Fruit fly (Drosophila melanogaster) whole organism, wandering third instar larva: ENCODE data around the gene ben.

Source experiments
- CG32264 ChIP-seq: fragments of 200-800 bp; sonication (Bioruptor generic); optimal IDR thresholded peaks from 2 replicates; lab custom pipeline; 2016; ENCODE audit warnings: missing biosample characterization, missing genetic modification characterization
- CG9705 ChIP-seq: fragments of 200-800 bp; sonication (Bioruptor generic); optimal IDR thresholded peaks from 2 replicates; lab custom pipeline; 2018; ENCODE audit warnings: missing biosample characterization, mild to moderate bottlenecking, missing genetic modification characterization
- CrebA ChIP-seq: fragments of 200-800 bp; sonication (Bioruptor generic); optimal IDR thresholded peaks from 2 replicates; lab custom pipeline; 2016; ENCODE audit warnings: missing biosample characterization, mild to moderate bottlenecking, missing genetic modification characterization, borderline replicate concordance
- HLH106 ChIP-seq: fragments of 200-800 bp; optimal IDR thresholded peaks from 3 replicates; lab custom pipeline; 2019; ENCODE audit warnings: missing biosample characterization, mild to moderate bottlenecking, missing genetic modification characterization, moderate library complexity
- Hr78 ChIP-seq: fragments of >200 bp; optimal IDR thresholded peaks from 2 replicates; lab custom pipeline; 2017; ENCODE audit warnings: missing biosample characterization, missing genetic modification characterization
- Hr83 ChIP-seq: fragments of 200-300 bp; sonication (Bioruptor generic); optimal IDR thresholded peaks from 2 replicates; lab custom pipeline; 2016; ENCODE audit warnings: missing biosample characterization, mild to moderate bottlenecking, missing genetic modification characterization, moderate library complexity; ENCODE audit not compliant: poor library complexity, severe bottlenecking
- N ChIP-seq: fragments of >200 bp; optimal IDR thresholded peaks from 2 replicates; lab custom pipeline; 2018; ENCODE audit warnings: missing biosample characterization, missing external identifiers, missing genetic modification characterization
- OdsH ChIP-seq: fragments of 200-800 bp; sonication (Bioruptor generic); optimal IDR thresholded peaks from 2 replicates; lab custom pipeline; 2016; ENCODE audit warnings: missing biosample characterization, mild to moderate bottlenecking, missing genetic modification characterization
- Rel ChIP-seq, 2 experiments: fragments of 200-800 bp; sonication (Bioruptor generic) in 1 of 2; optimal IDR thresholded peaks; 2 replicates in 1 of 2; 3 replicates in 1 of 2; lab custom pipeline; 2016 to 2019; ENCODE audit warnings: mild to moderate bottlenecking in 2 of 2, missing biosample characterization in 2 of 2, missing genetic modification characterization in 2 of 2, moderate library complexity in 1 of 2
- Sp1 ChIP-seq: fragments of 200-800 bp; sonication (Bioruptor generic); optimal IDR thresholded peaks from 3 replicates; lab custom pipeline; 2019; ENCODE audit warnings: missing biosample characterization, mild to moderate bottlenecking, missing genetic modification characterization, moderate library complexity
- Vsx2 ChIP-seq: fragments of 200-300, 225-300 bp; sonication (Bioruptor generic); optimal IDR thresholded peaks from 2 replicates; lab custom pipeline; 2018; ENCODE audit warnings: missing biosample characterization, missing genetic modification characterization; ENCODE audit not compliant: partially characterized antibody
- br ChIP-seq: fragments of 200-800 bp; sonication (Bioruptor generic); optimal IDR thresholded peaks from 2 replicates; lab custom pipeline; 2016; ENCODE audit warnings: missing biosample characterization, missing genetic modification characterization
- brk ChIP-seq: fragments of 200-800 bp; sonication (Bioruptor generic); optimal IDR thresholded peaks from 2 replicates; lab custom pipeline; 2016; ENCODE audit warnings: missing biosample characterization, mild to moderate bottlenecking, missing genetic modification characterization
- dl ChIP-seq, 2 experiments: fragments of 175-275, 200-275 bp in 1 of 2; fragments of 200-275 bp in 1 of 2; sonication (Bioruptor generic); optimal IDR thresholded peaks; lab custom pipeline; 2018; ENCODE audit warnings: mild to moderate bottlenecking in 2 of 2, missing biosample characterization in 2 of 2, missing genetic modification characterization in 2 of 2, moderate library complexity in 2 of 2; ENCODE audit not compliant: partially characterized antibody in 2 of 2, insufficient read depth in 1 of 2
- dmrt93B ChIP-seq: fragments of 200-800 bp; sonication (Bioruptor generic); optimal IDR thresholded peaks from 2 replicates; lab custom pipeline; 2018; ENCODE audit warnings: missing biosample characterization, mild to moderate bottlenecking, missing genetic modification characterization
- dsf ChIP-seq: sonication (Bioruptor generic); optimal IDR thresholded peaks from 2 replicates; lab custom pipeline; 2016; ENCODE audit warnings: missing biosample characterization, missing genetic modification characterization, borderline replicate concordance
- ey ChIP-seq: fragments of 200-800 bp; sonication (Bioruptor generic); optimal IDR thresholded peaks from 2 replicates; lab custom pipeline; 2016; ENCODE audit warnings: missing biosample characterization, missing genetic modification characterization
- foxo ChIP-seq, 2 experiments: fragments of 200-800 bp; sonication (Bioruptor generic); optimal IDR thresholded peaks; 2 replicates in 1 of 2; 3 replicates in 1 of 2; lab custom pipeline; 2016 to 2017; ENCODE audit warnings: missing biosample characterization in 2 of 2, missing genetic modification characterization in 2 of 2
- fru ChIP-seq: fragments of 200-800 bp; sonication (Bioruptor generic); optimal IDR thresholded peaks from 3 replicates; lab custom pipeline; 2016; ENCODE audit warnings: missing biosample characterization, mild to moderate bottlenecking, missing genetic modification characterization
- h ChIP-seq: fragments of 200-800 bp; sonication (Bioruptor generic); optimal IDR thresholded peaks from 3 replicates; lab custom pipeline; 2016; ENCODE audit warnings: missing biosample characterization, mild to moderate bottlenecking, missing genetic modification characterization
- jim ChIP-seq: fragments of 175-275, 200-325 bp; sonication (Bioruptor generic); optimal IDR thresholded peaks from 2 replicates; lab custom pipeline; 2016; ENCODE audit warnings: missing biosample characterization, mild to moderate bottlenecking, missing genetic modification characterization
- psq ChIP-seq: fragments of 200-800 bp; sonication (Bioruptor generic); optimal IDR thresholded peaks from 3 replicates; lab custom pipeline; 2017; ENCODE audit warnings: missing biosample characterization, mild to moderate bottlenecking, missing genetic modification characterization, moderate library complexity
- sage ChIP-seq: fragments of 200-800 bp; sonication (Bioruptor generic); optimal IDR thresholded peaks from 2 replicates; lab custom pipeline; 2016; ENCODE audit warnings: missing biosample characterization, mild to moderate bottlenecking, missing genetic modification characterization
- sv ChIP-seq: fragments of 200-800 bp; sonication (Bioruptor generic); optimal IDR thresholded peaks from 3 replicates; lab custom pipeline; 2016; ENCODE audit warnings: missing biosample characterization, missing genetic modification characterization
- tai ChIP-seq: sonication (Bioruptor generic); optimal IDR thresholded peaks from 2 replicates; lab custom pipeline; 2016; ENCODE audit warnings: missing biosample characterization, missing genetic modification characterization
- usp ChIP-seq: fragments of >200 bp; optimal IDR thresholded peaks from 2 replicates; lab custom pipeline; 2017; ENCODE audit warnings: missing biosample characterization, missing genetic modification characterization
- woc ChIP-seq: sonication (Bioruptor generic); optimal IDR thresholded peaks from 2 replicates; lab custom pipeline; 2016; ENCODE audit warnings: missing biosample characterization, mild to moderate bottlenecking, missing genetic modification characterization

Gene ben

dm6 chrX:14015445-14015720 is 19.2 kb downstream of the ben start:
- no peak for TF ChIP-seq CG32264
- TF ChIP-seq dmrt93B (GFP tag; lab: Kevin White, UChicago), result no peak
- TF ChIP-seq sage (GFP tag; lab: Kevin White, UChicago), result no peak
- TF ChIP-seq CG9705 (GFP tag; lab: Kevin White, UChicago), result no peak
- TF ChIP-seq h (GFP tag; lab: Kevin White, UChicago), result no peak
- no peak for TF ChIP-seq Hr78 (GFP tag; lab: Kevin White, UChicago)
- TF ChIP-seq Sp1 (GFP tag; lab: Kevin White, UChicago), result no peak
- TF ChIP-seq dl (GFP tag; optimal IDR thresholded peaks at IDR 0.05; lab: Kevin White, UChicago; ENCODE audit: insufficient read depth in 1 of 2, partially characterized antibody in 2 of 2), result no peak
- no peak for TF ChIP-seq dsf (GFP tag; lab: Kevin White, UChicago)
- no peak for TF ChIP-seq ey
- TF ChIP-seq jim, result no peak
- no peak for TF ChIP-seq Hr83 (GFP tag; lab: Kevin White, UChicago)
- TF ChIP-seq woc (GFP tag; lab: Kevin White, UChicago), result no peak
- TF ChIP-seq OdsH (GFP tag; lab: Kevin White, UChicago), result no peak
- TF ChIP-seq, all 38 proteins: peak for 0

DNA sequence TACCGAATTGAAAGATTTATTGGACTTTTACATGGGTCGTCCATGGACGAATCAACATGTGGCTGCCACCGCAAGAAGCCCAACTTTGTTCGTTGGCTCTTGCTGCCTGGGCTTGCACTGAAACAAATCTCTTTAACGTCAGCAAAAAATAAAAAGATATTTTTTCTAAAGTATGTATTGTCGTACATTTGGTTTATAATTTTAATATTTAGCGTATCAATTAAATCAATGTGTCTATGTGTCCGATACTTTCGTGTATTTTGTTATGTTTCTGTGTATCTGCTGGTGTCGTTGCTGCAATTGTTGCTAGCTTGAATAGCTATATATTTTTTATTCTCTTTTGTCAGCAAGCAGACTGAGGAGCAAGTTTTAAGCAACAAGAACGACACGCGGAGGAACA is 21.3 kb downstream of the ben start:
- no peak for TF ChIP-seq dl (GFP tag; optimal IDR thresholded peaks at IDR 0.05; lab: Kevin White, UChicago; ENCODE audit: insufficient read depth in 1 of 2, partially characterized antibody in 2 of 2)
- no peak for TF ChIP-seq h (GFP tag; lab: Kevin White, UChicago)
- no peak for TF ChIP-seq CG32264
- TF ChIP-seq Vsx2 (GFP tag; lab: Kevin White, UChicago), result no peak
- no peak for TF ChIP-seq sage (GFP tag; lab: Kevin White, UChicago)
- TF ChIP-seq Sp1 (GFP tag; lab: Kevin White, UChicago), result no peak
- TF ChIP-seq tai (GFP tag; lab: Kevin White, UChicago), result no peak
- no peak for TF ChIP-seq ey
- TF ChIP-seq dsf (GFP tag; lab: Kevin White, UChicago), result no peak
- TF ChIP-seq Hr78 (GFP tag; lab: Kevin White, UChicago), result no peak
- no peak for TF ChIP-seq psq (GFP tag; lab: Kevin White, UChicago)
- TF ChIP-seq CG9705 (GFP tag; lab: Kevin White, UChicago), result no peak
- no peak for TF ChIP-seq sv (GFP tag; lab: Kevin White, UChicago)

DNA sequence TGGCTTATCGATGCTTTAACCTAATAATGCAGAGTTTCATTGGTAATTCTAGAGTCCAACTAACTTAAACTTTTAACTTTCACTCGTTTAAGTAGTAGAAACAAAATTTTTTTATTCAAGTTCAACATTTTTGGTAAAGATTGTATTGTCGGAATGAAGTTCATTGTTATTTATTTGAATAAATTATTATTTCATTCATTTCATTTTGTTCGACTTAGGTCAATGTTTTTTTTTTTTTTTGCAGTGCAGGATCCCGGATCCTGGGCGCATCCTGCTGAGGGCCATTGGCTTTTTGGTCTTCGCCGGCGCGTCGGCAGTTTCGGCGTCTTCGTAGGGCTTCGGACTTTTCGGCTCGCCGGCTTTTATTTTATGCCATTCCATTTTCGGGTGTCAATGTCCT is 22.9 kb downstream of the ben start:
- TF ChIP-seq fru (GFP tag; lab: Kevin White, UChicago), result peak; percentile 1
- TF ChIP-seq foxo (GFP tag; optimal IDR thresholded peaks at IDR 0.05; lab: Kevin White, UChicago), result peak in 1 of 2 experiments; percentile 12
- TF ChIP-seq CG9705 (GFP tag; lab: Kevin White, UChicago), result no peak
- no peak for TF ChIP-seq brk

DNA sequence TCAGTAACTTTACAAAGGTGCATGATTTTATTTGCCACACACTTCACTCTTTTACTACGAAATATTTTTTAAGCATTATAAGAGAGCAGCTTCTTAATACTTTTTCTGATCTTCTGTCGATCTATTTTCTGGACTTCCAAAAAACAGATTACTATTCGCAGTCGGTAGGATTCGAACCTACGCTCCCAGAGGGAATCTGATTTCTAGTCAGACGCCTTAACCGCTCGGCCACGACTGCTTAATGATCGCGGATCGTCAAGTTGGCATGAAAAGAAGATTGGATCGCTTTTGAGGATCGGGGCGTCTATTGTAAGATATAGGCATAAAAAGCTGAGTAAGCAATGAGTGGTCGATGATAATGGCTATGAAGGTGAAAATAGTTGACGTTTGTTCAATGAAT is 29.3 kb downstream of the ben start:
- TF ChIP-seq HLH106 (no peak), ey (no peak), Rel (GFP tag; optimal IDR thresholded peaks at IDR 0.05; lab: Kevin White, UChicago) (no peak), Rel (tag; optimal IDR thresholded peaks at IDR 0.05; lab: Kevin White, UChicago) (no peak), psq (GFP tag; lab: Kevin White, UChicago) (no peak), usp (GFP tag; lab: Kevin White, UChicago) (no peak), br (GFP tag; lab: Kevin White, UChicago) (no peak), OdsH (GFP tag; lab: Kevin White, UChicago) (no peak), Vsx2 (GFP tag; lab: Kevin White, UChicago) (no peak), dl (GFP tag; optimal IDR thresholded peaks at IDR 0.05; lab: Kevin White, UChicago; ENCODE audit: insufficient read depth in 1 of 2, partially characterized antibody in 2 of 2) (no peak), N (GFP tag; lab: Kevin White, UChicago) (no peak), woc (GFP tag; lab: Kevin White, UChicago) (no peak)

DNA sequence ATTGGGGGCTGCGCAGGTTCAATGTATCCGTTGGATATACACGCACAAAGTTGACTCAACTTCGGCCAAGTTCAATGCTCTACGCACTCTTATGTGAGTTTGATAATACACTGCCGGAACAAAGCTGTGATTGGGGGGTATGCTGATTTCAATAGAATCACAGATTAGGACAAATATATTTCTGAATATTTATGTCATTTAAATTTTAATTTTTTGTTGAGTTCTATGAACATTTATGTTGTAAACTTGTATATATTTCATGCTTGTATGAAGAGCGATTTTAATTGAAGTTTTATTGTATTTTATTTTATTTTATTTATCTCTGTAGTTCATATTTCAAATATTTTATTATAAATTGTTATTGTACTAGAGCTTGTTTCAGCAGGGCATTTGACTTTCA is 30.6 kb downstream of the ben start:
- TF ChIP-seq h (GFP tag; lab: Kevin White, UChicago), result no peak
- no peak for TF ChIP-seq fru (GFP tag; lab: Kevin White, UChicago)
- TF ChIP-seq HLH106, result no peak
- TF ChIP-seq Hr83 (GFP tag; lab: Kevin White, UChicago), result no peak
- no peak for TF ChIP-seq CrebA
- TF ChIP-seq dmrt93B (GFP tag; lab: Kevin White, UChicago), result no peak
- TF ChIP-seq foxo (GFP tag; optimal IDR thresholded peaks at IDR 0.05; lab: Kevin White, UChicago), result no peak
